Worm (Caenorhabditis elegans): ENCODE data around the gene C49F5.5.

- TF ChIP-seq ztf-11 (tag; optimal IDR thresholded peaks at IDR 0.05) (no peak), snpc-4 (tag; optimal IDR thresholded peaks at IDR 0.05) (no peak), skn-1 (tag; optimal IDR thresholded peaks at IDR 0.05) (no peak), lin-13 (GFP tag; optimal IDR thresholded peaks at IDR 0.05) (no peak), nhr-237 (tag; optimal IDR thresholded peaks at IDR 0.05) (no peak), nhr-12 (tag; optimal IDR thresholded peaks at IDR 0.05) (no peak), ztf-4 (tag; optimal IDR thresholded peaks at IDR 0.05) (no peak), ama-1 (optimal IDR thresholded peaks at IDR 0.05) (no peak), zag-1 (tag; optimal IDR thresholded peaks at IDR 0.05) (no peak), unc-62 (GFP tag; optimal IDR thresholded peaks at IDR 0.05) (no peak), ceh-82 (tag; optimal IDR thresholded peaks at IDR 0.05) (no peak), ZK546.5 (tag; optimal IDR thresholded peaks at IDR 0.05) (no peak), blmp-1 (tag; optimal IDR thresholded peaks at IDR 0.05; ENCODE audit: insufficient read depth) (no peak)
Measured at ce11 chrX:12001600-12001999, 15.6 kb downstream of the C49F5.5 start.

Data from whole organism, L2 larva.